Worm (Caenorhabditis elegans) whole organism, young adult: ENCODE results near the gene Y59H11AM.4.

Experiments used
- ama-1 ChIP-seq, 3 experiments: fragments of 150-350 bp in 1 of 3; sonication (generic microtip) in 2 of 3; optimal IDR thresholded peaks; 2 replicates each; lab custom pipeline; 2014 to 2018; ENCODE audit warnings: missing biosample characterization in 2 of 3, missing genetic modification characterization in 2 of 3, missing genetic modification reagents in 2 of 3
- attf-3 ChIP-seq: fragments of 200-800 bp; sonication (Bioruptor generic); conservative IDR thresholded peaks from 2 replicates; pipeline ENCODE4 v1.3.6; 2022; ENCODE audit warnings: missing genetic modification reagents, missing genetic modification characterization, missing compliant biosample characterization
- hmg-1.2 ChIP-seq: fragments of 200-800 bp; sonication (Bioruptor generic); IDR thresholded peaks from 2 replicates; pipeline ENCODE4 v1.3.6; 2022; ENCODE audit warnings: missing genetic modification reagents, missing genetic modification characterization, missing compliant biosample characterization
- madf-6 ChIP-seq: fragments of 200-800 bp; sonication (Bioruptor generic); IDR thresholded peaks from 2 replicates; pipeline ENCODE4 v1.3.6; 2022; ENCODE audit warnings: missing genetic modification reagents, missing genetic modification characterization, missing compliant biosample characterization
- nhr-179 ChIP-seq: sonication (generic microtip); optimal IDR thresholded peaks from 2 replicates; lab custom pipeline; 2016; ENCODE audit warnings: mild to moderate bottlenecking, missing genetic modification characterization, missing compliant biosample characterization
- rec-8 ChIP-seq, 2 experiments: sonication (generic microtip); optimal IDR thresholded peaks; 2 replicates each; lab custom pipeline; 2016; ENCODE audit warnings: mild to moderate bottlenecking in 2 of 2, missing genetic modification characterization in 2 of 2, missing genetic modification reagents in 2 of 2, missing genotype in 2 of 2, missing biosample characterization in 1 of 2, missing compliant biosample characterization in 1 of 2, moderate library complexity in 1 of 2
- ztf-22 ChIP-seq: fragments of 200-800 bp; sonication (Bioruptor generic); optimal IDR thresholded peaks from 2 replicates; lab custom pipeline; 2018; ENCODE audit warnings: mild to moderate bottlenecking, missing genetic modification characterization, moderate library complexity, missing compliant biosample characterization

- TF ChIP-seq attf-3 (GFP tag; lab: Robert Waterston, UW) (no peak), ama-1 (optimal IDR thresholded peaks at IDR 0.05; lab: Kevin White, UChicago) (no peak), ama-1 (GFP tag; optimal IDR thresholded peaks at IDR 0.05; lab: Kevin White, UChicago) (no peak), ztf-22 (GFP tag; lab: Kevin White, UChicago) (no peak), nhr-179 (tag; lab: Kevin White, UChicago) (no peak), hmg-1.2 (no peak), rec-8 (tag; optimal IDR thresholded peaks at IDR 0.05; lab: Kevin White, UChicago) (no peak), madf-6 (no peak)
Observed at ce11 chrIV:8526579-8526978, 43.6 kb downstream of the Y59H11AM.4 start.
